Fruit fly (Drosophila melanogaster) whole organism, embryonic: Measurements from ENCODE around the gene SkpD.

ENCODE experiments used
- Abd-B ChIP-seq: fragments of 200-800 bp; sonication (Bioruptor generic); optimal IDR thresholded peaks from 2 replicates; lab custom pipeline; 2018; ENCODE audit warnings: missing biosample characterization, mild to moderate bottlenecking, missing genetic modification characterization, moderate library complexity
- Atf-2 ChIP-seq: fragments of 200-800 bp; sonication (Bioruptor generic); optimal IDR thresholded peaks from 2 replicates; lab custom pipeline; 2016; ENCODE audit warnings: missing biosample characterization, missing genetic modification characterization
- Bteb2 ChIP-seq: fragments of 200-800 bp; sonication (Bioruptor generic); optimal IDR thresholded peaks from 2 replicates; lab custom pipeline; 2016; ENCODE audit warnings: missing biosample characterization, missing genetic modification characterization
- CG10274 ChIP-seq: fragments of 200-800 bp; sonication (Bioruptor generic); optimal IDR thresholded peaks from 3 replicates; lab custom pipeline; 2017; ENCODE audit warnings: missing biosample characterization, mild to moderate bottlenecking, missing genetic modification characterization
- CG10543 ChIP-seq: fragments of 200-800 bp; sonication (Bioruptor generic); optimal IDR thresholded peaks from 3 replicates; lab custom pipeline; 2017; ENCODE audit warnings: missing biosample characterization, mild to moderate bottlenecking, missing genetic modification characterization, moderate library complexity
- CG10959 ChIP-seq: fragments of 200-800 bp; sonication (Bioruptor generic); IDR thresholded peaks from 2 replicates; pipeline ENCODE4 v1.3.6; 2022; ENCODE audit warnings: missing biosample characterization, missing genetic modification characterization
- CG11398 ChIP-seq: fragments of 200-800 bp; sonication (Bioruptor generic); optimal IDR thresholded peaks from 2 replicates; lab custom pipeline; 2016; ENCODE audit warnings: missing biosample characterization, missing genetic modification characterization
- CG14667 ChIP-seq: fragments of 200-800 bp; sonication (Bioruptor generic); IDR thresholded peaks from 2 replicates; pipeline ENCODE4 v1.3.6; 2022; ENCODE audit warnings: missing biosample characterization, missing genetic modification characterization
- CG14965 ChIP-seq: fragments of 200-800 bp; sonication (Bioruptor generic); optimal IDR thresholded peaks from 2 replicates; lab custom pipeline; 2016; ENCODE audit warnings: missing biosample characterization, missing genetic modification characterization, borderline replicate concordance
- CG1792 ChIP-seq: fragments of 200-800 bp; sonication (Bioruptor generic); optimal IDR thresholded peaks from 2 replicates; lab custom pipeline; 2016; ENCODE audit warnings: missing biosample characterization, missing genetic modification characterization
- CG2875 ChIP-seq: fragments of 200-800 bp; sonication (Bioruptor generic); optimal IDR thresholded peaks from 2 replicates; lab custom pipeline; 2017; ENCODE audit warnings: missing biosample characterization, mild to moderate bottlenecking, missing genetic modification characterization, missing genetic modification reagents
- CG3065 ChIP-seq: fragments of 200-800 bp; sonication (Bioruptor generic); optimal IDR thresholded peaks from 2 replicates; lab custom pipeline; 2016; ENCODE audit warnings: missing biosample characterization, missing genetic modification characterization
- CG4328 ChIP-seq: fragments of 200-800 bp; sonication (Bioruptor generic); optimal IDR thresholded peaks from 3 replicates; lab custom pipeline; 2017; ENCODE audit warnings: missing biosample characterization, missing genetic modification reagents, missing genetic modification characterization
- CG4617 ChIP-seq: fragments of 200-800 bp; sonication (Bioruptor generic); optimal IDR thresholded peaks from 3 replicates; lab custom pipeline; 2016; ENCODE audit warnings: missing biosample characterization, missing genetic modification characterization, borderline replicate concordance
- CG5180 ChIP-seq: fragments of 200-800 bp; sonication (Bioruptor generic); optimal IDR thresholded peaks from 3 replicates; lab custom pipeline; 2017; ENCODE audit warnings: missing biosample characterization, missing genetic modification characterization, mild to moderate bottlenecking, moderate library complexity, missing genetic modification reagents
- CG5953 ChIP-seq: fragments of 200-800 bp; sonication (Bioruptor generic); IDR thresholded peaks from 2 replicates; pipeline ENCODE4 v1.3.6; 2022; ENCODE audit warnings: missing biosample characterization, missing genetic modification characterization
- CG6791 ChIP-seq: fragments of 200-800 bp; sonication (Bioruptor generic); IDR thresholded peaks from 3 replicates; pipeline ENCODE4 v1.3.6; 2022; ENCODE audit warnings: missing biosample characterization, missing genetic modification characterization; ENCODE audit not compliant: partially characterized antibody
- CG7556 ChIP-seq: fragments of 200-800 bp; sonication (Bioruptor generic); optimal IDR thresholded peaks from 2 replicates; lab custom pipeline; 2017; ENCODE audit warnings: missing biosample characterization, mild to moderate bottlenecking, missing genetic modification characterization
- CG9932 ChIP-seq: fragments of 200-800 bp; sonication (Bioruptor generic); IDR thresholded peaks from 2 replicates; pipeline ENCODE4 v1.3.6; 2022; ENCODE audit warnings: missing biosample characterization, missing genetic modification characterization
- Camta ChIP-seq: fragments of 200-800 bp; sonication (Bioruptor generic); optimal IDR thresholded peaks from 2 replicates; lab custom pipeline; 2016; ENCODE audit warnings: missing biosample characterization, missing genetic modification characterization
- Dad ChIP-seq: fragments of 200-800 bp; sonication (Bioruptor generic); optimal IDR thresholded peaks from 3 replicates; lab custom pipeline; 2016; ENCODE audit warnings: missing biosample characterization, missing genetic modification characterization
- E2f1 ChIP-seq: fragments of 200-800 bp; sonication (Bioruptor generic); IDR thresholded peaks from 2 replicates; pipeline ENCODE4 v1.3.6; 2022; ENCODE audit warnings: missing biosample characterization, missing genetic modification characterization
- ERR ChIP-seq: fragments of 200-800 bp; sonication (Bioruptor generic); optimal IDR thresholded peaks from 2 replicates; lab custom pipeline; 2016; ENCODE audit warnings: missing biosample characterization, missing genetic modification characterization
- Ets65A ChIP-seq: fragments of 200-800 bp; sonication (Bioruptor generic); peaks from one replicate; lab custom pipeline; 2016; ENCODE audit warnings: missing biosample characterization, missing genetic modification characterization
- Fer1 ChIP-seq: fragments of 200-800 bp; sonication (Bioruptor generic); optimal IDR thresholded peaks from 2 replicates; lab custom pipeline; 2017; ENCODE audit warnings: missing biosample characterization, mild to moderate bottlenecking, missing genetic modification characterization
- GATAe ChIP-seq: fragments of 200-800 bp; sonication (Bioruptor generic); conservative IDR thresholded peaks from 2 replicates; pipeline ENCODE4 v1.3.6; 2022; ENCODE audit warnings: missing biosample characterization, missing genetic modification characterization
- HLH3B ChIP-seq: fragments of 200-800 bp; sonication (Bioruptor generic); IDR thresholded peaks from 2 replicates; pipeline ENCODE4 v1.3.6; 2022; ENCODE audit warnings: missing biosample characterization, missing genetic modification characterization
- HLH54F ChIP-seq: fragments of 200-800 bp; sonication (Bioruptor generic); optimal IDR thresholded peaks from 3 replicates; lab custom pipeline; 2016; ENCODE audit warnings: missing biosample characterization, missing genetic modification characterization
- MESR4 ChIP-seq: fragments of 200-800 bp; sonication (Bioruptor generic); optimal IDR thresholded peaks from 2 replicates; lab custom pipeline; 2018; ENCODE audit warnings: missing biosample characterization, mild to moderate bottlenecking, missing genetic modification characterization, moderate library complexity
- Ravus ChIP-seq: fragments of 200-800 bp; sonication (Bioruptor generic); IDR thresholded peaks from 2 replicates; pipeline ENCODE4 v1.3.6; 2022; ENCODE audit warnings: missing biosample characterization, missing genetic modification characterization
- Usf ChIP-seq: fragments of 200-800 bp; sonication (Bioruptor generic); optimal IDR thresholded peaks from 2 replicates; lab custom pipeline; 2017; ENCODE audit warnings: missing genotype, missing biosample characterization, missing genetic modification characterization
- YL-1 ChIP-seq: fragments of 200-800 bp; sonication (Bioruptor generic); optimal IDR thresholded peaks from 3 replicates; lab custom pipeline; 2017; ENCODE audit warnings: missing biosample characterization, mild to moderate bottlenecking, missing genetic modification characterization
- bab2 ChIP-seq: fragments of 200-800 bp; sonication (Bioruptor generic); optimal IDR thresholded peaks from 2 replicates; lab custom pipeline; 2016; ENCODE audit warnings: missing biosample characterization, missing genetic modification characterization
- cad ChIP-seq: fragments of >200 bp; optimal IDR thresholded peaks from 2 replicates; lab custom pipeline; 2017; ENCODE audit warnings: missing biosample characterization, missing genetic modification characterization
- cg ChIP-seq: fragments of 200-800 bp; sonication (Bioruptor generic); optimal IDR thresholded peaks from 3 replicates; lab custom pipeline; 2019; ENCODE audit warnings: missing biosample characterization, mild to moderate bottlenecking, missing genetic modification characterization, moderate library complexity
- crc ChIP-seq: fragments of 200-800 bp; sonication (Bioruptor generic); optimal IDR thresholded peaks from 2 replicates; lab custom pipeline; 2016; ENCODE audit warnings: missing biosample characterization, missing genetic modification characterization
- ems ChIP-seq: fragments of 200-800 bp; sonication (Bioruptor generic); optimal IDR thresholded peaks from 3 replicates; lab custom pipeline; 2016; ENCODE audit warnings: missing biosample characterization, missing genetic modification characterization
- gem ChIP-seq: fragments of 200-800 bp; sonication (Bioruptor generic); optimal IDR thresholded peaks from 2 replicates; lab custom pipeline; 2019; ENCODE audit warnings: missing biosample characterization, mild to moderate bottlenecking, missing genetic modification characterization, moderate library complexity
- grn ChIP-seq: fragments of 200-800 bp; sonication (Bioruptor generic); optimal IDR thresholded peaks from 3 replicates; lab custom pipeline; 2017; ENCODE audit warnings: missing biosample characterization, missing genetic modification characterization
- jumu ChIP-seq: fragments of 200-800 bp; sonication (Bioruptor generic); optimal IDR thresholded peaks from 3 replicates; lab custom pipeline; 2016; ENCODE audit warnings: missing biosample characterization, missing genetic modification characterization
- kay ChIP-seq: fragments of 200-800 bp; sonication (Bioruptor generic); optimal IDR thresholded peaks from 2 replicates; lab custom pipeline; 2016; ENCODE audit warnings: missing biosample characterization, missing genetic modification characterization
- maf-S ChIP-seq: fragments of 200-800 bp; sonication (Bioruptor generic); optimal IDR thresholded peaks from 2 replicates; lab custom pipeline; 2016; ENCODE audit warnings: missing biosample characterization, missing genetic modification characterization
- nerfin-1 ChIP-seq: fragments of 200-800 bp; sonication (Bioruptor generic); optimal IDR thresholded peaks from 3 replicates; lab custom pipeline; 2019; ENCODE audit warnings: missing biosample characterization, mild to moderate bottlenecking, missing genetic modification characterization, moderate library complexity
- nerfin-2 ChIP-seq: fragments of 200-800 bp; sonication (Bioruptor generic); IDR thresholded peaks from 2 replicates; pipeline ENCODE4 v1.3.6; 2022; ENCODE audit warnings: missing biosample characterization, missing genetic modification characterization; ENCODE audit not compliant: partially characterized antibody
- nom ChIP-seq: fragments of 200-800 bp; sonication (Bioruptor generic); optimal IDR thresholded peaks from 2 replicates; lab custom pipeline; 2017; ENCODE audit warnings: missing biosample characterization, missing genetic modification characterization, mild to moderate bottlenecking, moderate library complexity, missing genetic modification reagents
- otp ChIP-seq: fragments of 200-800 bp; sonication (Bioruptor generic); IDR thresholded peaks from 3 replicates; pipeline ENCODE4, ENCODE4 v1.3.6; 2022; ENCODE audit warnings: missing biosample characterization, missing genetic modification characterization
- sim ChIP-seq: fragments of 200-800 bp; sonication (Bioruptor generic); IDR thresholded peaks from 2 replicates; pipeline ENCODE4 v1.3.6; 2022; ENCODE audit warnings: missing biosample characterization, missing genetic modification characterization
- sima ChIP-seq: fragments of 200-800 bp; sonication (Bioruptor generic); optimal IDR thresholded peaks from 2 replicates; lab custom pipeline; 2016; ENCODE audit warnings: missing biosample characterization, missing genetic modification characterization
- toy ChIP-seq: fragments of 200-800 bp; sonication (Bioruptor generic); IDR thresholded peaks from 2 replicates; pipeline ENCODE4 v1.3.6; 2022; ENCODE audit warnings: missing biosample characterization, missing genetic modification characterization
- trem ChIP-seq: fragments of 200-800 bp; optimal IDR thresholded peaks from 3 replicates; lab custom pipeline; 2019; ENCODE audit warnings: missing biosample characterization, mild to moderate bottlenecking, missing genetic modification characterization, moderate library complexity
- tx ChIP-seq: fragments of 200-800 bp; sonication (Bioruptor generic); optimal IDR thresholded peaks from 2 replicates; lab custom pipeline; 2016; ENCODE audit warnings: missing biosample characterization, missing genetic modification characterization

Gene SkpD

dm6 chrX:19850503-19851094, 38.1 kb downstream of the SkpD start (continued):
- peak; percentile 88 for TF ChIP-seq CG7556
- peak; percentile 88 for TF ChIP-seq E2f1 (GFP tag; lab: Robert Waterston, UW)
- TF ChIP-seq Ravus: peak; percentile 57
- peak; percentile 70 for TF ChIP-seq nom (GFP tag; lab: Kevin White, UChicago)
- peak; percentile 81 for TF ChIP-seq maf-S (GFP tag; lab: Kevin White, UChicago)
- TF ChIP-seq CG10959 (GFP tag; lab: Robert Waterston, UW): peak; percentile 94
- peak; percentile 94 for TF ChIP-seq CG2875 (GFP tag; lab: Kevin White, UChicago)
- peak; percentile 83 for TF ChIP-seq CG14667 (GFP tag; lab: Robert Waterston, UW)
- peak; percentile 97 for TF ChIP-seq gem (tag; lab: Kevin White, UChicago)
- no peak for TF ChIP-seq nerfin-2 (GFP tag; lab: Robert Waterston, UW)
- TF ChIP-seq ERR (GFP tag; lab: Kevin White, UChicago): peak; percentile 72
- TF ChIP-seq CG5953 (GFP tag; lab: Robert Waterston, UW): peak; percentile 85
- peak; percentile 80 for TF ChIP-seq kay (GFP tag; lab: Kevin White, UChicago)
- peak; percentile 70 for TF ChIP-seq HLH54F (GFP tag; lab: Kevin White, UChicago)
- TF ChIP-seq Fer1: peak; percentile 66
- peak; percentile 90 for TF ChIP-seq CG3065 (GFP tag; lab: Kevin White, UChicago)
- TF ChIP-seq Camta (GFP tag; lab: Kevin White, UChicago): peak; percentile 91
- peak; percentile 81 for TF ChIP-seq sima (GFP tag; lab: Kevin White, UChicago)
- peak; percentile 83 for TF ChIP-seq crc (GFP tag; lab: Kevin White, UChicago)
- peak; percentile 54 for TF ChIP-seq YL-1 (GFP tag; lab: Kevin White, UChicago)
- peak; percentile 76 for TF ChIP-seq CG1792
- TF ChIP-seq HLH3B (GFP tag; lab: Robert Waterston, UW): peak; percentile 86
- peak; percentile 80 for TF ChIP-seq Dad
- TF ChIP-seq cg (GFP tag; lab: Kevin White, UChicago): peak; percentile 76
- peak; percentile 50 for TF ChIP-seq CG9932 (GFP tag; lab: Robert Waterston, UW)
- no peak for TF ChIP-seq cad (GFP tag; lab: Kevin White, UChicago)
- peak; percentile 52 for TF ChIP-seq CG10274 (GFP tag; lab: Kevin White, UChicago)
- peak; percentile 79 for TF ChIP-seq trem (tag; lab: Kevin White, UChicago)
- peak; percentile 88 for TF ChIP-seq CG11398 (GFP tag; lab: Kevin White, UChicago)
- peak; percentile 90 for TF ChIP-seq jumu
- peak; percentile 96 for TF ChIP-seq Ets65A (GFP tag; lab: Kevin White, UChicago)
- peak; percentile 86 for TF ChIP-seq tx
- TF ChIP-seq CG4328 (GFP tag; lab: Kevin White, UChicago): peak; percentile 50
- peak; percentile 80 for TF ChIP-seq Usf (GFP tag; lab: Kevin White, UChicago)
- TF ChIP-seq Bteb2: peak; percentile 83
- TF ChIP-seq CG14965: peak; percentile 71
- TF ChIP-seq sim (GFP tag; lab: Robert Waterston, UW): peak; percentile 71
- peak; percentile 62 for TF ChIP-seq CG5180 (GFP tag; lab: Kevin White, UChicago)
- peak; percentile 93 for TF ChIP-seq otp (GFP tag; lab: Robert Waterston, UW)
- TF ChIP-seq Atf-2: peak; percentile 93
- 0 out of 2 replicates have a peak, but pooled peaks have one; percentile 39 for TF ChIP-seq toy
- peak; percentile 89 for TF ChIP-seq ems
- no peak for TF ChIP-seq CG6791 (GFP tag; lab: Robert Waterston, UW)
- peak; percentile 88 for TF ChIP-seq Abd-B (GFP tag; lab: Kevin White, UChicago)
- peak; percentile 90 for TF ChIP-seq bab2 (GFP tag; lab: Kevin White, UChicago)
- peak; percentile 77 for TF ChIP-seq nerfin-1 (tag; lab: Kevin White, UChicago)
- TF ChIP-seq CG10543: no peak
- TF ChIP-seq GATAe (GFP tag; lab: Robert Waterston, UW): no peak
- peak; percentile 40 for TF ChIP-seq grn (GFP tag; lab: Kevin White, UChicago)
- TF ChIP-seq MESR4 (GFP tag; lab: Kevin White, UChicago): peak; percentile 34
- TF ChIP-seq CG4617 (GFP tag; lab: Kevin White, UChicago): peak; percentile 81
